Fruit fly (Drosophila melanogaster) whole organism, pupa: Measurements from ENCODE around the gene CG17197.

ENCODE experiments used
- CG10348 ChIP-seq: fragments of 200-800 bp; sonication (Bioruptor generic); IDR thresholded peaks from 2 replicates; pipeline ENCODE4 v1.3.6; 2022; ENCODE audit warnings: missing biosample characterization, missing genetic modification characterization
- CG12605 ChIP-seq: fragments of 200-800 bp; sonication (Bioruptor generic); IDR thresholded peaks from 2 replicates; pipeline ENCODE4 v1.3.6; 2022; ENCODE audit warnings: missing biosample characterization, missing genetic modification characterization
- CG13204 ChIP-seq: fragments of 200-800 bp; sonication (Bioruptor generic); optimal IDR thresholded peaks from 2 replicates; lab custom pipeline; 2018; ENCODE audit warnings: missing biosample characterization, mild to moderate bottlenecking, missing genetic modification characterization, moderate library complexity
- CG14655 ChIP-seq: fragments of 200-800 bp; sonication (Bioruptor generic); optimal IDR thresholded peaks from 3 replicates; lab custom pipeline; 2017; ENCODE audit warnings: mild to moderate bottlenecking, missing biosample characterization, missing genetic modification reagents, missing genetic modification characterization
- CG15710 ChIP-seq: fragments of 200-800 bp; sonication (Bioruptor generic); optimal IDR thresholded peaks from 2 replicates; lab custom pipeline; 2018; ENCODE audit warnings: missing biosample characterization, mild to moderate bottlenecking, missing genetic modification characterization, moderate library complexity
- CG17806 ChIP-seq: fragments of 200-800 bp; sonication (Bioruptor generic); optimal IDR thresholded peaks from 2 replicates; lab custom pipeline; 2018; ENCODE audit warnings: missing biosample characterization, mild to moderate bottlenecking, missing genetic modification characterization, moderate library complexity
- CG32121 ChIP-seq: fragments of 200-800 bp; sonication (Bioruptor generic); IDR thresholded peaks from 2 replicates; pipeline ENCODE4 v1.3.6; 2022; ENCODE audit warnings: missing biosample characterization, missing genetic modification characterization
- CG34367 ChIP-seq: fragments of 200-800 bp; sonication (Bioruptor generic); optimal IDR thresholded peaks from 2 replicates; lab custom pipeline; 2018; ENCODE audit warnings: missing biosample characterization, mild to moderate bottlenecking, missing genetic modification characterization
- CG4496 ChIP-seq: fragments of 200-800 bp; sonication (Bioruptor generic); IDR thresholded peaks from 3 replicates; pipeline ENCODE4 v1.3.6; 2022; ENCODE audit warnings: missing biosample characterization, missing genetic modification characterization
- CG8159 ChIP-seq: fragments of 200-800 bp; sonication (Bioruptor generic); optimal IDR thresholded peaks from 3 replicates; lab custom pipeline; 2018; ENCODE audit warnings: missing biosample characterization, mild to moderate bottlenecking, missing genetic modification characterization, moderate library complexity
- CG8301 ChIP-seq: fragments of 200-800 bp; sonication (Bioruptor generic); optimal IDR thresholded peaks from 2 replicates; lab custom pipeline; 2018; ENCODE audit warnings: missing biosample characterization, mild to moderate bottlenecking, missing genetic modification characterization
- CG9948 ChIP-seq: fragments of 200-800 bp; sonication (Bioruptor generic); optimal IDR thresholded peaks from 2 replicates; lab custom pipeline; 2018; ENCODE audit warnings: missing biosample characterization, mild to moderate bottlenecking, missing genetic modification characterization, moderate library complexity
- D1 ChIP-seq: fragments of 200-800 bp; sonication (Bioruptor generic); optimal IDR thresholded peaks from 2 replicates; lab custom pipeline; 2018; ENCODE audit warnings: missing biosample characterization, mild to moderate bottlenecking, missing genetic modification characterization, moderate library complexity
- EcR ChIP-seq: fragments of 200-800 bp; sonication (Bioruptor generic); optimal IDR thresholded peaks from 3 replicates; lab custom pipeline; 2019; ENCODE audit warnings: missing biosample characterization, missing genetic modification characterization, mild to moderate bottlenecking, moderate library complexity, missing genetic modification reagents
- Ets98B ChIP-seq: fragments of 200-800 bp; sonication (Bioruptor generic); IDR thresholded peaks from 2 replicates; pipeline ENCODE4 v1.3.6; 2022; ENCODE audit warnings: missing biosample characterization, missing genetic modification characterization
- Pif1A ChIP-seq: fragments of 200-800 bp; sonication (Bioruptor generic); optimal IDR thresholded peaks from 3 replicates; lab custom pipeline; 2016; ENCODE audit warnings: missing biosample characterization, missing genetic modification characterization
- Pif1B ChIP-seq: fragments of 200-800 bp; sonication (Bioruptor generic); optimal IDR thresholded peaks from 3 replicates; lab custom pipeline; 2016; ENCODE audit warnings: missing biosample characterization, missing genetic modification characterization
- Snoo ChIP-seq: fragments of 200-800 bp; sonication (Bioruptor generic); optimal IDR thresholded peaks from 3 replicates; lab custom pipeline; 2017; ENCODE audit warnings: missing biosample characterization, mild to moderate bottlenecking, missing genetic modification characterization, inconsistent platforms
- fd96Ca ChIP-seq: fragments of 200-800 bp; sonication (Bioruptor generic); IDR thresholded peaks from 3 replicates; pipeline ENCODE4 v1.3.6; 2022; ENCODE audit warnings: missing biosample characterization, missing genetic modification characterization
- gl ChIP-seq: fragments of 200-800 bp; sonication (Bioruptor generic); optimal IDR thresholded peaks from 2 replicates; lab custom pipeline; 2018; ENCODE audit warnings: missing biosample characterization, mild to moderate bottlenecking, missing genetic modification characterization
- rn ChIP-seq: fragments of 200-800 bp; sonication (Bioruptor generic); IDR thresholded peaks from 2 replicates; pipeline ENCODE4 v1.3.6; 2022; ENCODE audit warnings: missing biosample characterization, missing genetic modification characterization

CG17197 gene

dm6 chr3R:25790371-25790770 is 15.2 kb upstream of the CG17197 start, which contains the start of gene CG31093:
CG31093 (minus strand) TSS chr3R:25790471.
- TF ChIP-seq CG4496 (GFP tag; lab: Robert Waterston, UW) = no peak
- TF ChIP-seq Pif1A (GFP tag; lab: Kevin White, UChicago) = no peak
- no peak for TF ChIP-seq CG13204 (GFP tag; lab: Kevin White, UChicago)
- no peak for TF ChIP-seq rn (GFP tag; lab: Robert Waterston, UW)
- TF ChIP-seq CG8301 (tag; lab: Kevin White, UChicago) = no peak
- TF ChIP-seq CG12605 (GFP tag; lab: Robert Waterston, UW) = no peak
- TF ChIP-seq, all 21 proteins: peak for 0

- TF ChIP-seq Pif1B (GFP tag; lab: Kevin White, UChicago) (no peak), CG14655 (GFP tag; lab: Kevin White, UChicago) (no peak), CG12605 (GFP tag; lab: Robert Waterston, UW) (no peak), CG4496 (GFP tag; lab: Robert Waterston, UW) (no peak), D1 (no peak), rn (GFP tag; lab: Robert Waterston, UW) (no peak), Ets98B (no peak), CG15710 (tag; lab: Kevin White, UChicago) (no peak), Snoo (no peak), CG34367 (tag; lab: Kevin White, UChicago) (no peak), CG17806 (tag; lab: Kevin White, UChicago) (no peak), CG13204 (GFP tag; lab: Kevin White, UChicago) (no peak), Pif1A (GFP tag; lab: Kevin White, UChicago) (no peak), CG9948 (tag; lab: Kevin White, UChicago) (no peak), CG10348 (GFP tag; lab: Robert Waterston, UW) (no peak), fd96Ca (GFP tag; lab: Robert Waterston, UW) (no peak), CG32121 (no peak)
Observed at dm6 chr3R:25789355-25789754, 14.2 kb upstream of the CG17197 start, which contains the start of gene CG31380. CG31380 (minus strand) TSS chr3R:25789455.

- TF ChIP-seq CG14655 (GFP tag; lab: Kevin White, UChicago) (no peak), CG15710 (tag; lab: Kevin White, UChicago) (no peak), rn (GFP tag; lab: Robert Waterston, UW) (no peak), Ets98B (no peak), CG32121 (no peak), CG8301 (tag; lab: Kevin White, UChicago) (no peak), Pif1B (GFP tag; lab: Kevin White, UChicago) (no peak), CG17806 (tag; lab: Kevin White, UChicago) (no peak), CG34367 (tag; lab: Kevin White, UChicago) (no peak), CG10348 (GFP tag; lab: Robert Waterston, UW) (no peak), CG4496 (GFP tag; lab: Robert Waterston, UW) (no peak), Pif1A (GFP tag; lab: Kevin White, UChicago) (no peak), CG8159 (no peak), CG12605 (GFP tag; lab: Robert Waterston, UW) (no peak), D1 (no peak), gl (no peak), EcR (GFP tag; lab: Kevin White, UChicago) (no peak)
- TF ChIP-seq, all 21 proteins: peak for 0
Observed at dm6 chr3R:25787198-25787597, 12.0 kb upstream of the CG17197 start, which contains the start of gene CG4960. CG4960 (minus strand) TSS chr3R:25787298.

dm6 chr3R:25782855-25783424 is 7.8 kb upstream of the CG17197 start:
- no peak for TF ChIP-seq CG14655 (GFP tag; lab: Kevin White, UChicago)
- TF ChIP-seq Ets98B = no peak
- TF ChIP-seq fd96Ca (GFP tag; lab: Robert Waterston, UW) = no peak
- TF ChIP-seq, all 21 proteins: peak for 0

dm6 chr3R:25778205-25778604 is 3.0 kb upstream of the CG17197 start, which contains the start of gene CG4956:
CG4956 (minus strand) TSS chr3R:25778305.
- no peak for TF ChIP-seq Ets98B
- no peak for TF ChIP-seq CG8301 (tag; lab: Kevin White, UChicago)
- TF ChIP-seq D1 = no peak
- no peak for TF ChIP-seq CG8159
- no peak for TF ChIP-seq rn (GFP tag; lab: Robert Waterston, UW)
- no peak for TF ChIP-seq CG15710 (tag; lab: Kevin White, UChicago)
- no peak for TF ChIP-seq Pif1B (GFP tag; lab: Kevin White, UChicago)
- no peak for TF ChIP-seq CG17806 (tag; lab: Kevin White, UChicago)
- TF ChIP-seq, all 21 proteins: peak for 0

dm6 chr3R:25777098-25777497 is 1.9 kb upstream of the CG17197 start, which contains the start of gene CG17195:
CG17195 (minus strand) TSS chr3R:25777198.
- TF ChIP-seq rn (GFP tag; lab: Robert Waterston, UW) (no peak), CG10348 (GFP tag; lab: Robert Waterston, UW) (no peak), D1 (no peak), CG17806 (tag; lab: Kevin White, UChicago) (no peak), fd96Ca (GFP tag; lab: Robert Waterston, UW) (no peak), CG12605 (GFP tag; lab: Robert Waterston, UW) (no peak), CG13204 (GFP tag; lab: Kevin White, UChicago) (no peak), CG4496 (GFP tag; lab: Robert Waterston, UW) (no peak), CG32121 (no peak), Pif1B (GFP tag; lab: Kevin White, UChicago) (no peak), CG15710 (tag; lab: Kevin White, UChicago) (no peak), Ets98B (no peak)
